Fruit fly (Drosophila melanogaster): ENCODE data around the gene kmg.

kmg gene

dm6 chr2L:13204151-13204550 lies 43.8 kb downstream of the kmg start:
- peak; percentile 43 for TF ChIP-seq Eip78C (GFP tag)
- no peak for TF ChIP-seq Eip93F (GFP tag; optimal IDR thresholded peaks at IDR 0.05)

- no peak for TF ChIP-seq Eip93F (GFP tag; optimal IDR thresholded peaks at IDR 0.05)
- 0 out of 2 replicates have a peak, but pooled peaks have one; percentile 21 for TF ChIP-seq CG15336 (GFP tag; IDR thresholded peaks at IDR 0.05)
- peak; percentile 8 for TF ChIP-seq CG1621 (tag; optimal IDR thresholded peaks at IDR 0.05)
- TF ChIP-seq pdm3 (GFP tag; optimal IDR thresholded peaks at IDR 0.05) = no peak
- TF ChIP-seq svp (GFP tag) = peak; percentile 74
- peak; percentile 79 for TF ChIP-seq fkh (GFP tag; optimal IDR thresholded peaks at IDR 0.05)
- TF ChIP-seq OdsH (GFP tag; optimal IDR thresholded peaks at IDR 0.05) = no peak
- TF ChIP-seq CG10631 (GFP tag; optimal IDR thresholded peaks at IDR 0.05) = no peak
- TF ChIP-seq Blimp-1 (GFP tag; optimal IDR thresholded peaks at IDR 0.05) = no peak
- no peak for TF ChIP-seq CG6276 (GFP tag; optimal IDR thresholded peaks at IDR 0.05)
- TF ChIP-seq CG6163 (GFP tag; IDR thresholded peaks at IDR 0.05) = peak; percentile 53; the same call in 2 of the 3 replicates
- peak; percentile 66 for TF ChIP-seq CG6854 (GFP tag; optimal IDR thresholded peaks at IDR 0.05)
- no peak for TF ChIP-seq CG8119 (GFP tag; IDR thresholded peaks at IDR 0.05)
- TF ChIP-seq CG9139 (GFP tag; optimal IDR thresholded peaks at IDR 0.05) = no peak
- TF ChIP-seq CG11294 (GFP tag; IDR thresholded peaks at IDR 0.05) = no peak
- no peak for TF ChIP-seq CG7368 (GFP tag; optimal IDR thresholded peaks at IDR 0.05)
- peak; percentile 38 for TF ChIP-seq CG16779 (tag; optimal IDR thresholded peaks at IDR 0.05)
- no peak for TF ChIP-seq dac (GFP tag; optimal IDR thresholded peaks at IDR 0.05)
- peak; percentile 46; the same call in 1 of the 3 replicates for TF ChIP-seq eg (GFP tag; IDR thresholded peaks at IDR 0.05)
- no peak for TF ChIP-seq CG11762 (GFP tag; optimal IDR thresholded peaks at IDR 0.05; ENCODE audit: insufficient read depth)
- no peak for TF ChIP-seq fd59A (GFP tag; optimal IDR thresholded peaks at IDR 0.05)
- TF ChIP-seq lz (GFP tag; optimal IDR thresholded peaks at IDR 0.05) = no peak
- TF ChIP-seq cyc (GFP tag; optimal IDR thresholded peaks at IDR 0.05) = no peak
- TF ChIP-seq ss (GFP tag; optimal IDR thresholded peaks at IDR 0.05) = peak; percentile 35 to 62
- TF ChIP-seq spab (GFP tag; optimal IDR thresholded peaks at IDR 0.05) = no peak
- TF ChIP-seq Hr38 (GFP tag; optimal IDR thresholded peaks at IDR 0.05) = no peak
- TF ChIP-seq salr (GFP tag; optimal IDR thresholded peaks at IDR 0.05) = no peak
- TF ChIP-seq Sox14 (GFP tag; optimal IDR thresholded peaks at IDR 0.05) = peak; percentile 10
- no peak for TF ChIP-seq CG8319 (GFP tag; optimal IDR thresholded peaks at IDR 0.05)
- TF ChIP-seq topi (GFP tag; optimal IDR thresholded peaks at IDR 0.05) = peak; percentile 5
- peak; percentile 22 for TF ChIP-seq Met (GFP tag; optimal IDR thresholded peaks at IDR 0.05)
- TF ChIP-seq CG3919 (GFP tag; optimal IDR thresholded peaks at IDR 0.05) = peak; percentile 40
- TF ChIP-seq CG31627 (GFP tag; optimal IDR thresholded peaks at IDR 0.05) = no peak
- peak; percentile 45 for TF ChIP-seq Eip75B (GFP tag; optimal IDR thresholded peaks at IDR 0.05)
- peak; percentile 44 for TF ChIP-seq esn (GFP tag; optimal IDR thresholded peaks at IDR 0.05)
- peak; percentile 67 for TF ChIP-seq Eip78C (GFP tag)
These were observed 44.9 kb downstream of the kmg start for dm6 chr2L:13205256-13205655.

dm6 chr2L:13206077-13206668 lies 45.8 kb downstream of the kmg start:
- TF ChIP-seq Lpt (GFP tag; optimal IDR thresholded peaks at IDR 0.05) (peak; percentile 32), CG7368 (GFP tag; optimal IDR thresholded peaks at IDR 0.05) (no peak), svp (GFP tag) (peak; percentile 89), Sox15 (GFP tag; optimal IDR thresholded peaks at IDR 0.05) (no peak), salr (GFP tag; optimal IDR thresholded peaks at IDR 0.05) (no peak), CG8632 (GFP tag; optimal IDR thresholded peaks at IDR 0.05) (no peak), acj6 (GFP tag; optimal IDR thresholded peaks at IDR 0.05) (no peak), pdm3 (GFP tag; optimal IDR thresholded peaks at IDR 0.05) (no peak), cyc (GFP tag; optimal IDR thresholded peaks at IDR 0.05) (no peak), Blimp-1 (GFP tag; optimal IDR thresholded peaks at IDR 0.05) (no peak), Sox102F (GFP tag; optimal IDR thresholded peaks at IDR 0.05) (no peak), CG34406 (GFP tag; optimal IDR thresholded peaks at IDR 0.05) (no peak), ss (GFP tag; optimal IDR thresholded peaks at IDR 0.05) (peak; percentile 5 to 73), fd59A (GFP tag; optimal IDR thresholded peaks at IDR 0.05) (no peak), CG6276 (GFP tag; optimal IDR thresholded peaks at IDR 0.05) (peak; percentile 44), CG10669 (GFP tag; optimal IDR thresholded peaks at IDR 0.05) (no peak), CG15336 (GFP tag; IDR thresholded peaks at IDR 0.05) (0 out of 2 replicates have a peak, but pooled peaks have one; percentile 27), Ets21C (GFP tag; optimal IDR thresholded peaks at IDR 0.05) (no peak), Eip75B (GFP tag; optimal IDR thresholded peaks at IDR 0.05) (peak; percentile 31), CG11762 (GFP tag; optimal IDR thresholded peaks at IDR 0.05; ENCODE audit: insufficient read depth) (no peak), CG6163 (GFP tag; IDR thresholded peaks at IDR 0.05) (peak; percentile 65; the same call in 2 of the 3 replicates), Eip93F (GFP tag; optimal IDR thresholded peaks at IDR 0.05) (no peak), CG16779 (tag; optimal IDR thresholded peaks at IDR 0.05) (peak; percentile 52), vri (GFP tag; optimal IDR thresholded peaks at IDR 0.05) (peak; percentile 55), Hr38 (GFP tag; optimal IDR thresholded peaks at IDR 0.05) (no peak), esn (GFP tag; optimal IDR thresholded peaks at IDR 0.05) (no peak), fd85E (GFP tag; optimal IDR thresholded peaks at IDR 0.05) (no peak), CG9139 (GFP tag; optimal IDR thresholded peaks at IDR 0.05) (peak; percentile 17)

Data from whole organism, prepupa.